Worm (Caenorhabditis elegans): ENCODE data around the gene dhs-15.

- TF ChIP-seq ama-1 (optimal IDR thresholded peaks at IDR 0.05), result no peak
- TF ChIP-seq tra-4 (tag; optimal IDR thresholded peaks at IDR 0.05), result no peak
- TF ChIP-seq pes-1 (GFP tag; IDR thresholded peaks at IDR 0.05), result no peak
- no peak for TF ChIP-seq tbx-37 (GFP tag; conservative IDR thresholded peaks at IDR 0.05)
- no peak for TF ChIP-seq ets-7 (tag; optimal IDR thresholded peaks at IDR 0.05)
These were observed 44.4 kb downstream of the dhs-15 start, which contains the start of gene srg-59 for ce11 chrV:2725225-2725624.

Data from whole organism, early embryonic.